Fruit fly (Drosophila melanogaster) whole organism, embryonic: ENCODE results near the gene Cpr31A.
A peak's percentile ranks its signal among the peaks of the same experiment; 100 is the strongest.

Source experiments
- B-H1 ChIP-seq: fragments of 200-800 bp; sonication (Bioruptor generic); IDR thresholded peaks from 3 replicates; pipeline ENCODE4 v1.3.6; 2022; ENCODE audit warnings: missing biosample characterization, missing genetic modification characterization
- B-H2 ChIP-seq: fragments of 200-800 bp; sonication (Bioruptor generic); optimal IDR thresholded peaks from 2 replicates; lab custom pipeline; 2018; ENCODE audit warnings: missing biosample characterization, mild to moderate bottlenecking, missing genetic modification characterization
- Bdp1 ChIP-seq: fragments of 200-800 bp; sonication (Bioruptor generic); optimal IDR thresholded peaks from 3 replicates; lab custom pipeline; 2016; ENCODE audit warnings: missing biosample characterization, missing genetic modification characterization
- CG10366 ChIP-seq: fragments of 200-800 bp; sonication (Bioruptor generic); IDR thresholded peaks from 2 replicates; pipeline ENCODE4 v1.3.6; 2022; ENCODE audit warnings: missing biosample characterization, missing genetic modification characterization
- CG11696 ChIP-seq: fragments of 200-800 bp; sonication (Bioruptor generic); IDR thresholded peaks from 2 replicates; pipeline ENCODE4 v1.3.6; 2022; ENCODE audit warnings: missing biosample characterization, missing genetic modification characterization
- CG11723 ChIP-seq: fragments of 200-800 bp; sonication (Bioruptor generic); optimal IDR thresholded peaks from 2 replicates; lab custom pipeline; 2017; ENCODE audit warnings: missing biosample characterization, mild to moderate bottlenecking, missing genetic modification characterization
- CG12744 ChIP-seq: fragments of 200-800 bp; sonication (Bioruptor generic); optimal IDR thresholded peaks from 2 replicates; lab custom pipeline; 2016; ENCODE audit warnings: missing biosample characterization, missing genetic modification characterization
- CG13296 ChIP-seq: fragments of 200-800 bp; sonication (Bioruptor generic); optimal IDR thresholded peaks from 3 replicates; lab custom pipeline; 2018; ENCODE audit warnings: missing biosample characterization, mild to moderate bottlenecking, missing genetic modification characterization
- CG13775 ChIP-seq: fragments of 200-800 bp; sonication (Bioruptor generic); optimal IDR thresholded peaks from 3 replicates; lab custom pipeline; 2017; ENCODE audit warnings: missing biosample characterization, mild to moderate bottlenecking, missing genetic modification characterization
- CG17328 ChIP-seq: fragments of 200-800 bp; sonication (Bioruptor generic); IDR thresholded peaks from 2 replicates; pipeline ENCODE4 v1.3.6; 2022; ENCODE audit warnings: missing biosample characterization, missing genetic modification characterization
- CG17612 ChIP-seq: fragments of 200-800 bp; sonication (Bioruptor generic); IDR thresholded peaks from 2 replicates; pipeline ENCODE4 v1.3.6; 2022; ENCODE audit warnings: missing biosample characterization, missing genetic modification characterization
- CG17829 ChIP-seq: fragments of 200-800 bp; optimal IDR thresholded peaks from 2 replicates; lab custom pipeline; 2019; ENCODE audit warnings: missing biosample characterization, mild to moderate bottlenecking, missing genetic modification characterization, moderate library complexity
- CG31365 ChIP-seq: fragments of 200-800 bp; sonication (Bioruptor generic); optimal IDR thresholded peaks from 2 replicates; lab custom pipeline; 2018; ENCODE audit warnings: missing biosample characterization, mild to moderate bottlenecking, missing genetic modification characterization
- CG31441 ChIP-seq: fragments of 200-800 bp; sonication (Bioruptor generic); IDR thresholded peaks from 2 replicates; pipeline ENCODE4 v1.3.6; 2022; ENCODE audit warnings: missing biosample characterization, missing genetic modification characterization
- CG4854 ChIP-seq: fragments of 200-800 bp; sonication (Bioruptor generic); optimal IDR thresholded peaks from 2 replicates; lab custom pipeline; 2016; ENCODE audit warnings: missing biosample characterization, missing genetic modification characterization, inconsistent platforms
- CG6689 ChIP-seq: fragments of 200-800 bp; sonication (Bioruptor generic); IDR thresholded peaks from 2 replicates; pipeline ENCODE4 v1.3.6; 2022; ENCODE audit warnings: missing biosample characterization, missing genetic modification characterization
- Dp ChIP-seq: fragments of 200-800 bp; sonication (Bioruptor generic); optimal IDR thresholded peaks from 2 replicates; lab custom pipeline; 2018; ENCODE audit warnings: missing biosample characterization, mild to moderate bottlenecking, missing genetic modification characterization, moderate library complexity
- HmgZ ChIP-seq: fragments of 200-800 bp; sonication (Bioruptor generic); optimal IDR thresholded peaks from 2 replicates; lab custom pipeline; 2018; ENCODE audit warnings: missing biosample characterization, mild to moderate bottlenecking, missing genetic modification characterization
- Hmx ChIP-seq: fragments of 200-800 bp; sonication (Bioruptor generic); optimal IDR thresholded peaks from 2 replicates; lab custom pipeline; 2016; ENCODE audit warnings: missing biosample characterization, missing genetic modification characterization
- Kr ChIP-seq: fragments of 200-800 bp; sonication (Bioruptor generic); optimal IDR thresholded peaks from 2 replicates; lab custom pipeline; 2017; ENCODE audit warnings: missing biosample characterization, mild to moderate bottlenecking, missing genetic modification characterization
- Lpt ChIP-seq: fragments of >200 bp; optimal IDR thresholded peaks from 2 replicates; lab custom pipeline; 2018; ENCODE audit warnings: missing biosample characterization, missing genetic modification characterization
- Mrtf ChIP-seq: fragments of 200-800 bp; sonication (Bioruptor generic); IDR thresholded peaks from 3 replicates; pipeline ENCODE4 v1.3.6; 2022; ENCODE audit warnings: missing biosample characterization, missing genetic modification characterization
- NC2α ChIP-seq: fragments of 200-800 bp; sonication (Bioruptor generic); optimal IDR thresholded peaks from 2 replicates; lab custom pipeline; 2016; ENCODE audit warnings: missing biosample characterization, missing genetic modification characterization
- Nf-YB ChIP-seq: fragments of 200-800 bp; sonication (Bioruptor generic); optimal IDR thresholded peaks from 3 replicates; lab custom pipeline; 2019; ENCODE audit warnings: missing biosample characterization, mild to moderate bottlenecking, missing genetic modification characterization, moderate library complexity
- Nf-YC ChIP-seq: fragments of 200-800 bp; optimal IDR thresholded peaks from 3 replicates; lab custom pipeline; 2019; ENCODE audit warnings: missing biosample characterization, mild to moderate bottlenecking, missing genetic modification characterization, moderate library complexity
- Optix ChIP-seq: fragments of 200-800 bp; sonication (Bioruptor generic); IDR thresholded peaks from 3 replicates; pipeline ENCODE4 v1.3.6; 2022; ENCODE audit warnings: missing biosample characterization, missing genetic modification characterization
- Pdp1 ChIP-seq, 2 experiments: fragments of 200-800 bp; sonication (Bioruptor generic); optimal IDR thresholded peaks; 3 replicates each; lab custom pipeline; 2016; ENCODE audit warnings: missing biosample characterization in 2 of 2, missing genetic modification characterization in 2 of 2, mild to moderate bottlenecking in 1 of 2, moderate library complexity in 1 of 2
- Ptx1 ChIP-seq: fragments of 200-800 bp; sonication (Bioruptor generic); IDR thresholded peaks from 2 replicates; pipeline ENCODE4 v1.3.6; 2022; ENCODE audit warnings: missing biosample characterization, missing genetic modification characterization
- Rfx ChIP-seq: fragments of 200-800 bp; sonication (Bioruptor generic); IDR thresholded peaks from 2 replicates; pipeline ENCODE4 v1.3.6; 2022; ENCODE audit warnings: missing biosample characterization, missing genetic modification characterization
- TFAM ChIP-seq: fragments of 200-800 bp; sonication (Bioruptor generic); optimal IDR thresholded peaks from 2 replicates; lab custom pipeline; 2017; ENCODE audit warnings: missing biosample characterization, missing genetic modification characterization, inconsistent platforms
- Xrp1 ChIP-seq: fragments of 200-800 bp; sonication (Bioruptor generic); IDR thresholded peaks from 2 replicates; pipeline ENCODE4 v1.3.6; 2022; ENCODE audit warnings: missing biosample characterization, missing genetic modification characterization
- abd-A ChIP-seq: fragments of 200-800 bp; sonication (Bioruptor generic); optimal IDR thresholded peaks from 3 replicates; lab custom pipeline; 2019; ENCODE audit warnings: missing biosample characterization, mild to moderate bottlenecking, missing genetic modification characterization, moderate library complexity
- ap ChIP-seq: fragments of 200-800 bp; sonication (Bioruptor generic); IDR thresholded peaks from 2 replicates; pipeline ENCODE4 v1.3.6; 2022; ENCODE audit warnings: missing biosample characterization, missing genetic modification characterization
- ara ChIP-seq: fragments of 200-800 bp; sonication (Bioruptor generic); IDR thresholded peaks from 2 replicates; pipeline ENCODE4 v1.3.6; 2022; ENCODE audit warnings: missing biosample characterization, missing genetic modification characterization
- az2 ChIP-seq: fragments of 200-800 bp; sonication (Bioruptor generic); optimal IDR thresholded peaks from 3 replicates; lab custom pipeline; 2016; ENCODE audit warnings: missing biosample characterization, missing genetic modification characterization
- da ChIP-seq: fragments of 200-800 bp; sonication (Bioruptor generic); optimal IDR thresholded peaks from 2 replicates; lab custom pipeline; 2016; ENCODE audit warnings: missing biosample characterization, missing genetic modification characterization
- dmrt99B ChIP-seq: fragments of 200-800 bp; sonication (Bioruptor generic); optimal IDR thresholded peaks from 2 replicates; lab custom pipeline; 2018; ENCODE audit warnings: missing biosample characterization, mild to moderate bottlenecking, missing genetic modification characterization, moderate library complexity
- gfzf ChIP-seq: fragments of 200-800 bp; sonication (Bioruptor generic); optimal IDR thresholded peaks from 2 replicates; lab custom pipeline; 2016; ENCODE audit warnings: missing biosample characterization, mild to moderate bottlenecking, missing genetic modification characterization, moderate library complexity
- hth ChIP-seq: fragments of >200 bp; optimal IDR thresholded peaks from 2 replicates; lab custom pipeline; 2017; ENCODE audit warnings: inconsistent platforms
- kay ChIP-seq: fragments of 200-800 bp; sonication (Bioruptor generic); optimal IDR thresholded peaks from 2 replicates; lab custom pipeline; 2016; ENCODE audit warnings: missing biosample characterization, missing genetic modification characterization
- lov ChIP-seq, 2 experiments: fragments of 200-800 bp in 1 of 2; fragments of >200 bp in 1 of 2; sonication (Bioruptor generic) in 1 of 2; IDR thresholded peaks in 1 of 2; optimal IDR thresholded peaks in 1 of 2; 2 replicates in 1 of 2; 3 replicates in 1 of 2; pipeline versions ENCODE4 v1.3.6 to Lab custom; 2017 to 2022; ENCODE audit warnings: missing biosample characterization in 1 of 2, missing genetic modification characterization in 1 of 2
- mirr ChIP-seq: fragments of 200-800 bp; sonication (Bioruptor generic); optimal IDR thresholded peaks from 3 replicates; lab custom pipeline; 2018; ENCODE audit warnings: missing biosample characterization, mild to moderate bottlenecking, missing genetic modification characterization
- nmo ChIP-seq: fragments of 200-800 bp; sonication (Bioruptor generic); optimal IDR thresholded peaks from 2 replicates; lab custom pipeline; 2018; ENCODE audit warnings: missing biosample characterization, mild to moderate bottlenecking, missing genetic modification characterization, moderate library complexity
- org-1 ChIP-seq: fragments of 200-800 bp; sonication (Bioruptor generic); optimal IDR thresholded peaks from 2 replicates; lab custom pipeline; 2017; ENCODE audit warnings: missing biosample characterization, missing genetic modification characterization
- otp ChIP-seq: fragments of 200-800 bp; sonication (Bioruptor generic); IDR thresholded peaks from 3 replicates; pipeline ENCODE4, ENCODE4 v1.3.6; 2022; ENCODE audit warnings: missing biosample characterization, missing genetic modification characterization
- p53 ChIP-seq: fragments of 200-800 bp; sonication (Bioruptor generic); optimal IDR thresholded peaks from 2 replicates; lab custom pipeline; 2016; ENCODE audit warnings: missing biosample characterization, missing genetic modification characterization
- repo ChIP-seq: fragments of 200-800 bp; sonication (Bioruptor generic); optimal IDR thresholded peaks from 2 replicates; lab custom pipeline; 2016; ENCODE audit warnings: missing biosample characterization, missing genetic modification characterization
- ro ChIP-seq: fragments of 200-800 bp; sonication (Bioruptor generic); IDR thresholded peaks from 2 replicates; pipeline ENCODE4 v1.3.6; 2022; ENCODE audit warnings: missing biosample characterization, missing genetic modification characterization
- row ChIP-seq: fragments of 200-800 bp; sonication (Bioruptor generic); IDR thresholded peaks from 3 replicates; pipeline ENCODE4 v1.3.6; 2022; ENCODE audit warnings: missing biosample characterization, missing genetic modification characterization
- tin ChIP-seq: fragments of 200-800 bp; sonication (Bioruptor generic); optimal IDR thresholded peaks from 3 replicates; lab custom pipeline; 2016; ENCODE audit warnings: missing biosample characterization, missing genetic modification characterization
- tna ChIP-seq: fragments of 200-800 bp; sonication (Bioruptor generic); IDR thresholded peaks from 2 replicates; pipeline ENCODE4 v1.3.6; 2022; ENCODE audit warnings: missing biosample characterization, missing genetic modification characterization; ENCODE audit not compliant: partially characterized antibody
- trem ChIP-seq: fragments of 200-800 bp; optimal IDR thresholded peaks from 3 replicates; lab custom pipeline; 2019; ENCODE audit warnings: missing biosample characterization, mild to moderate bottlenecking, missing genetic modification characterization, moderate library complexity
- vvl ChIP-seq: fragments of 200-800 bp; sonication (Bioruptor generic); IDR thresholded peaks from 2 replicates; pipeline ENCODE4 v1.3.6; 2022; ENCODE audit warnings: missing biosample characterization, missing genetic modification characterization

Cpr31A gene

DNA sequence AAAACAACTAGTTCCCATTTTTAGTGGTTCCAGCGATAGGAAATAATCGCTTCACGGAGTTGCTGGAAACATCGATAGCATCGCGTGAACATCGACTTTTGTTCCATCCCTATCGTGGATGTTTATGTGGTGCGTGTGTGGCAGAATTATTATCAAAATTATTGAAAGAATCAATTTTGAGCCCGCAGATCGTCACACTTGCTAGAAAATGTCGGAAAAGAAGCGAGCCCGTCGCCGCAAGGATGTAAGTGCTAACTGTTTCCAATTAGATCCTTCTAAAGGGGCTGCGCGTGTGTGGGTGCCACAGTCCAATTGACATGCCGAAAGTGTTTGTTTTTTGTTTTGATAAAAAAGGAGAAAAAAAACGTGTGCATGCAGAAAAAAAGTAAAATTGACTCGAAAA is 44.7 kb upstream of the Cpr31A start, which contains the start of gene Trp1 (continued):
- TF ChIP-seq tna (GFP tag; lab: Robert Waterston, UW), result peak; percentile 94
- no peak for TF ChIP-seq Nf-YC (tag; lab: Kevin White, UChicago)
- TF ChIP-seq CG17612, result no peak
- TF ChIP-seq vvl (GFP tag; lab: Robert Waterston, UW), result 0 out of 2 replicates have a peak, but pooled peaks have one; percentile 21
- TF ChIP-seq CG11723 (GFP tag; lab: Kevin White, UChicago), result no peak
- TF ChIP-seq Kr, result no peak
- TF ChIP-seq ap (GFP tag; lab: Robert Waterston, UW), result no peak
- TF ChIP-seq Xrp1 (GFP tag; lab: Robert Waterston, UW), result no peak
- no peak for TF ChIP-seq CG31365 (tag; lab: Kevin White, UChicago)
- no peak for TF ChIP-seq Nf-YB
- no peak for TF ChIP-seq CG6689 (GFP tag; lab: Robert Waterston, UW)
- no peak for TF ChIP-seq CG13296 (GFP tag; lab: Kevin White, UChicago)
- TF ChIP-seq kay (GFP tag; lab: Kevin White, UChicago), result no peak
- no peak for TF ChIP-seq CG4854 (GFP tag; lab: Kevin White, UChicago)
- TF ChIP-seq B-H1 (GFP tag; lab: Robert Waterston, UW), result no peak
- TF ChIP-seq repo, result no peak
- peak; percentile 69 for TF ChIP-seq row
- no peak for TF ChIP-seq gfzf (GFP tag; lab: Kevin White, UChicago)
- no peak for TF ChIP-seq NC2α (GFP tag; lab: Kevin White, UChicago)
- TF ChIP-seq p53 (GFP tag; lab: Kevin White, UChicago), result no peak
- TF ChIP-seq ara (GFP tag; lab: Robert Waterston, UW), result no peak
- TF ChIP-seq da (GFP tag; lab: Kevin White, UChicago), result no peak
- TF ChIP-seq Mrtf (GFP tag; lab: Robert Waterston, UW), result no peak
- peak; percentile 32 for TF ChIP-seq HmgZ (tag; lab: Kevin White, UChicago)
- TF ChIP-seq B-H2, result no peak
- TF ChIP-seq org-1 (GFP tag; lab: Kevin White, UChicago), result no peak
- no peak for TF ChIP-seq otp (GFP tag; lab: Robert Waterston, UW)
- peak; percentile 36 for TF ChIP-seq Dp (GFP tag; lab: Kevin White, UChicago)
- TF ChIP-seq CG11696 (GFP tag; lab: Robert Waterston, UW), result no peak
- TF ChIP-seq dmrt99B (tag; lab: Kevin White, UChicago), result no peak
- no peak for TF ChIP-seq CG12744 (GFP tag; lab: Kevin White, UChicago)
- TF ChIP-seq ro, result no peak
- no peak for TF ChIP-seq mirr
- TF ChIP-seq Ptx1 (GFP tag; lab: Robert Waterston, UW), result no peak
- no peak for TF ChIP-seq hth
- no peak for TF ChIP-seq Pdp1 (GFP tag; optimal IDR thresholded peaks at IDR 0.05; lab: Kevin White, UChicago)
- no peak for TF ChIP-seq lov (optimal IDR thresholded peaks at IDR 0.05; lab: Kevin White, UChicago)
- TF ChIP-seq lov (GFP tag; IDR thresholded peaks at IDR 0.05; lab: Robert Waterston, UW), result no peak
- TF ChIP-seq nmo (GFP tag; lab: Kevin White, UChicago), result peak; percentile 15
- no peak for TF ChIP-seq az2 (GFP tag; lab: Kevin White, UChicago)
- no peak for TF ChIP-seq Lpt (GFP tag; lab: Kevin White, UChicago)
- TF ChIP-seq trem (tag; lab: Kevin White, UChicago), result peak; percentile 49
- TF ChIP-seq Rfx (GFP tag; lab: Robert Waterston, UW), result no peak
- no peak for TF ChIP-seq tin (GFP tag; lab: Kevin White, UChicago)
- TF ChIP-seq Bdp1 (GFP tag; lab: Kevin White, UChicago), result no peak
- no peak for TF ChIP-seq CG10366 (GFP tag; lab: Robert Waterston, UW)
- TF ChIP-seq Hmx, result no peak
- TF ChIP-seq CG31441, result no peak
- peak; percentile 57 for TF ChIP-seq abd-A (tag; lab: Kevin White, UChicago)
- no peak for TF ChIP-seq TFAM (GFP tag; lab: Kevin White, UChicago)
- no peak for TF ChIP-seq CG13775 (GFP tag; lab: Kevin White, UChicago)
- peak; percentile 25 for TF ChIP-seq CG17829 (tag; lab: Kevin White, UChicago)
- TF ChIP-seq CG17328 (GFP tag; lab: Robert Waterston, UW), result no peak
- no peak for TF ChIP-seq Optix (GFP tag; lab: Robert Waterston, UW)
